Worm (Caenorhabditis elegans) whole organism, L1 larva: ENCODE results near the gene tub-1.

Experiments
- C04F5.9 ChIP-seq: sonication (generic microtip); optimal IDR thresholded peaks from 2 replicates; lab custom pipeline; 2016; ENCODE audit warnings: missing genetic modification characterization, missing compliant biosample characterization
- C16A3.4 ChIP-seq: fragments of 150-350 bp; optimal IDR thresholded peaks from 2 replicates; lab custom pipeline; 2014; ENCODE audit warnings: missing biosample characterization, missing genetic modification characterization
- C34B4.2 ChIP-seq: sonication (generic microtip); optimal IDR thresholded peaks from 2 replicates; lab custom pipeline; 2017; ENCODE audit warnings: mild to moderate bottlenecking, missing genetic modification characterization, missing compliant biosample characterization
- Y116A8C.19 ChIP-seq: sonication (generic microtip); optimal IDR thresholded peaks from 2 replicates; lab custom pipeline; 2016; ENCODE audit warnings: missing compliant biosample characterization, missing genetic modification characterization, borderline replicate concordance
- aly-2 ChIP-seq: fragments of 150-350 bp; optimal IDR thresholded peaks from 2 replicates; lab custom pipeline; 2014; ENCODE audit warnings: missing biosample characterization, missing genetic modification characterization
- ama-1 ChIP-seq: fragments of 150-350 bp; optimal IDR thresholded peaks from 2 replicates; lab custom pipeline; 2014
- ceh-63 ChIP-seq: fragments of 200-800 bp; sonication (Bioruptor generic); optimal IDR thresholded peaks from 2 replicates; lab custom pipeline; 2018; ENCODE audit warnings: mild to moderate bottlenecking, missing genetic modification characterization, missing compliant biosample characterization
- ceh-88 ChIP-seq: fragments of 200-800 bp; sonication (Bioruptor generic); IDR thresholded peaks from 2 replicates; pipeline ENCODE4 v1.3.6; 2022; ENCODE audit warnings: missing genetic modification characterization, missing compliant biosample characterization
- ceh-90 ChIP-seq: sonication (generic microtip); optimal IDR thresholded peaks from 2 replicates; lab custom pipeline; 2016; ENCODE audit warnings: missing genetic modification characterization, missing compliant biosample characterization
- ces-1 ChIP-seq: fragments of 150-350 bp; optimal IDR thresholded peaks from 2 replicates; lab custom pipeline; 2014; ENCODE audit warnings: missing biosample characterization, missing genetic modification reagents, missing genetic modification characterization
- dpl-1 ChIP-seq, 3 experiments: fragments of 150-350 bp in 2 of 3; sonication (generic microtip) in 1 of 3; optimal IDR thresholded peaks; 2 replicates each; lab custom pipeline; 2014 to 2017; ENCODE audit warnings: missing biosample characterization in 3 of 3, missing genetic modification characterization in 3 of 3, missing genetic modification reagents in 3 of 3
- dsc-1 ChIP-seq: sonication (generic microtip); optimal IDR thresholded peaks from 2 replicates; lab custom pipeline; 2016; ENCODE audit warnings: mild to moderate bottlenecking, missing genetic modification characterization, missing compliant biosample characterization
- efl-1 ChIP-seq, 4 experiments: fragments of 150-350 bp; optimal IDR thresholded peaks in 3 of 4; peaks in 1 of 4; 1 replicate in 1 of 4; 2 replicates in 3 of 4; lab custom pipeline; 2014; ENCODE audit warnings: missing biosample characterization in 2 of 4, missing genetic modification characterization in 2 of 4, missing genetic modification reagents in 2 of 4
- egl-13 ChIP-seq: sonication (generic microtip); optimal IDR thresholded peaks from 2 replicates; lab custom pipeline; 2016; ENCODE audit warnings: missing genotype, missing genetic modification reagents, missing genetic modification characterization, missing compliant biosample characterization
- fkh-10 ChIP-seq: sonication (generic microtip); optimal IDR thresholded peaks from 2 replicates; lab custom pipeline; 2017; ENCODE audit warnings: missing biosample characterization, missing genetic modification reagents, missing genetic modification characterization
- fkh-4 ChIP-seq: sonication (generic microtip); optimal IDR thresholded peaks from 2 replicates; lab custom pipeline; 2016; ENCODE audit warnings: missing compliant biosample characterization, missing genetic modification characterization, borderline replicate concordance
- fkh-8 ChIP-seq: sonication (generic microtip); optimal IDR thresholded peaks from 2 replicates; lab custom pipeline; 2016; ENCODE audit warnings: mild to moderate bottlenecking, missing genetic modification characterization, missing compliant biosample characterization
- fos-1 ChIP-seq: fragments of 150-350 bp; optimal IDR thresholded peaks from 2 replicates; lab custom pipeline; 2014; ENCODE audit warnings: missing biosample characterization, missing genetic modification characterization
- hlh-4 ChIP-seq: sonication (generic microtip); optimal IDR thresholded peaks from 2 replicates; lab custom pipeline; 2016; ENCODE audit warnings: mild to moderate bottlenecking, missing genetic modification characterization, missing compliant biosample characterization
- irx-1 ChIP-seq: sonication (generic microtip); optimal IDR thresholded peaks from 2 replicates; lab custom pipeline; 2016; ENCODE audit warnings: missing genetic modification characterization, missing compliant biosample characterization
- lsy-2 ChIP-seq, 2 experiments: fragments of 150-350 bp; optimal IDR thresholded peaks; 2 replicates each; lab custom pipeline; 2014; ENCODE audit warnings: missing biosample characterization in 2 of 2, missing genetic modification characterization in 2 of 2
- mdl-1 ChIP-seq, 2 experiments: fragments of 150-350 bp; optimal IDR thresholded peaks; 2 replicates each; lab custom pipeline; 2014 to 2017; ENCODE audit warnings: missing biosample characterization in 2 of 2, missing genetic modification characterization in 2 of 2, inconsistent platforms in 1 of 2
- mep-1 ChIP-seq: fragments of 150-350 bp; optimal IDR thresholded peaks from 2 replicates; lab custom pipeline; 2014; ENCODE audit warnings: missing biosample characterization, missing genetic modification characterization
- nhr-12 ChIP-seq: sonication (generic microtip); optimal IDR thresholded peaks from 2 replicates; lab custom pipeline; 2017; ENCODE audit warnings: missing biosample characterization, missing genetic modification characterization
- nhr-19 ChIP-seq: fragments of 200-800 bp; sonication (Bioruptor generic); conservative IDR thresholded peaks from 2 replicates; pipeline ENCODE4 v1.3.6; 2022; ENCODE audit warnings: missing genetic modification characterization, missing compliant biosample characterization
- nhr-237 ChIP-seq: fragments of 150-350 bp; optimal IDR thresholded peaks from 2 replicates; lab custom pipeline; 2014; ENCODE audit warnings: missing biosample characterization, missing genetic modification characterization
- nhr-28 ChIP-seq: fragments of 150-350 bp; optimal IDR thresholded peaks from 2 replicates; lab custom pipeline; 2014; ENCODE audit warnings: missing biosample characterization, missing genetic modification characterization
- nhr-76 ChIP-seq: sonication (generic microtip); optimal IDR thresholded peaks from 2 replicates; lab custom pipeline; 2017; ENCODE audit warnings: missing biosample characterization, missing genetic modification characterization
- nhr-85 ChIP-seq: sonication (generic microtip); peaks from one replicate; lab custom pipeline; 2016; ENCODE audit warnings: missing genetic modification characterization, inconsistent platforms, missing compliant biosample characterization
- nhr-90 ChIP-seq: sonication (generic microtip); optimal IDR thresholded peaks from 2 replicates; lab custom pipeline; 2016; ENCODE audit warnings: mild to moderate bottlenecking, missing genetic modification characterization, missing compliant biosample characterization; ENCODE audit not compliant: poor library complexity
- pqm-1 ChIP-seq: sonication (generic microtip); optimal IDR thresholded peaks from 3 replicates; lab custom pipeline; 2017; ENCODE audit warnings: missing biosample characterization, missing genetic modification characterization
- rnt-1 ChIP-seq: sonication (generic microtip); optimal IDR thresholded peaks from 2 replicates; lab custom pipeline; 2016; ENCODE audit warnings: mild to moderate bottlenecking, missing genetic modification characterization, moderate library complexity, missing compliant biosample characterization
- snu-23 ChIP-seq: sonication (generic microtip); optimal IDR thresholded peaks from 2 replicates; lab custom pipeline; 2016; ENCODE audit warnings: missing genetic modification characterization, missing compliant biosample characterization
- sptf-1 ChIP-seq: fragments of 150-350 bp; optimal IDR thresholded peaks from 2 replicates; lab custom pipeline; 2014; ENCODE audit warnings: missing biosample characterization, missing genetic modification characterization
- sup-37 ChIP-seq: fragments of 200-800 bp; sonication (Bioruptor generic); optimal IDR thresholded peaks from 2 replicates; lab custom pipeline; 2018; ENCODE audit warnings: mild to moderate bottlenecking, missing genetic modification characterization, missing compliant biosample characterization
- tbx-2 ChIP-seq: sonication (generic microtip); optimal IDR thresholded peaks from 2 replicates; lab custom pipeline; 2016; ENCODE audit warnings: missing genetic modification characterization, missing compliant biosample characterization
- tlp-1 ChIP-seq: fragments of 150-350 bp; optimal IDR thresholded peaks from 2 replicates; lab custom pipeline; 2014; ENCODE audit warnings: missing biosample characterization, missing genetic modification characterization
- unc-130 ChIP-seq: fragments of 150-350 bp; optimal IDR thresholded peaks from 2 replicates; lab custom pipeline; 2017; ENCODE audit warnings: missing biosample characterization, missing genetic modification characterization, inconsistent platforms
- unc-86 ChIP-seq: sonication (generic microtip); optimal IDR thresholded peaks from 2 replicates; lab custom pipeline; 2016; ENCODE audit warnings: missing genetic modification characterization, missing compliant biosample characterization
- vab-15 ChIP-seq: sonication (generic microtip); optimal IDR thresholded peaks from 2 replicates; lab custom pipeline; 2017; ENCODE audit warnings: missing genotype, mild to moderate bottlenecking, missing genetic modification characterization, missing compliant biosample characterization
- zip-4 ChIP-seq: fragments of 200-800 bp; sonication (Bioruptor generic); optimal IDR thresholded peaks from 2 replicates; lab custom pipeline; 2018; ENCODE audit warnings: mild to moderate bottlenecking, missing genetic modification characterization, moderate library complexity, missing compliant biosample characterization
- ztf-11 ChIP-seq, 2 experiments: sonication (generic microtip); optimal IDR thresholded peaks; 2 replicates each; lab custom pipeline; 2016 to 2017; ENCODE audit warnings: missing genetic modification characterization in 2 of 2, missing biosample characterization in 1 of 2, missing compliant biosample characterization in 1 of 2
- ztf-4 ChIP-seq: fragments of 150-350 bp; optimal IDR thresholded peaks from 2 replicates; lab custom pipeline; 2014; ENCODE audit warnings: missing biosample characterization, missing genetic modification characterization

The tub-1 gene

ce11 chrII:8128273-8129039 lies 28.3 kb downstream of the tub-1 start (continued):
- TF ChIP-seq fkh-8 (tag; lab: Kevin White, UChicago): peak; percentile 15
- peak; percentile 90 for TF ChIP-seq unc-130 (tag; lab: Kevin White, UChicago)
- no peak; the same call in 1 of the 2 replicates for TF ChIP-seq ceh-88 (GFP tag; lab: Robert Waterston, UW)
- peak; percentile 50 for TF ChIP-seq tbx-2 (tag; lab: Kevin White, UChicago)
- TF ChIP-seq sup-37 (GFP tag; lab: Kevin White, UChicago): no peak
- peak; percentile 46 for TF ChIP-seq egl-13
- TF ChIP-seq pqm-1: no peak
- peak in 1 of 2 experiments; percentile 80 for TF ChIP-seq mdl-1 (tag; optimal IDR thresholded peaks at IDR 0.05; lab: Kevin White, UChicago)
- TF ChIP-seq nhr-19 (GFP tag; lab: Robert Waterston, UW): peak; percentile 76
- peak; percentile 30 for TF ChIP-seq ceh-90
- no peak for TF ChIP-seq nhr-76 (tag; lab: Kevin White, UChicago)
- TF ChIP-seq nhr-85 (tag; lab: Kevin White, UChicago): peak; percentile 92
- no peak for TF ChIP-seq fos-1 (tag; lab: Kevin White, UChicago)
- peak; percentile 87 for TF ChIP-seq snu-23
- TF ChIP-seq mep-1 (tag; lab: Kevin White, UChicago): peak; percentile 21
- no peak for TF ChIP-seq fkh-4 (tag; lab: Kevin White, UChicago)
- TF ChIP-seq ceh-63 (GFP tag; lab: Kevin White, UChicago): no peak
- peak; percentile 41 for TF ChIP-seq nhr-90 (tag; lab: Kevin White, UChicago)
- peak; percentile 78 for TF ChIP-seq rnt-1 (tag; lab: Kevin White, UChicago)
- no peak for TF ChIP-seq nhr-12 (tag; lab: Kevin White, UChicago)
- peak; percentile 3 for TF ChIP-seq unc-86 (tag; lab: Kevin White, UChicago)
- TF ChIP-seq ztf-4 (tag; lab: Kevin White, UChicago): peak; percentile 57
- no peak for TF ChIP-seq hlh-4 (tag; lab: Kevin White, UChicago)
- TF ChIP-seq tlp-1 (tag; lab: Kevin White, UChicago): no peak
- no peak for TF ChIP-seq nhr-28 (tag; lab: Kevin White, UChicago)
- TF ChIP-seq zip-4: no peak
- TF ChIP-seq C04F5.9 (tag; lab: Kevin White, UChicago): no peak
- TF ChIP-seq dpl-1 (GFP tag; optimal IDR thresholded peaks at IDR 0.05; lab: Kevin White, UChicago): peak; percentile 0 to 53 (median 17)
- peak; percentile 29 for TF ChIP-seq C16A3.4
- TF ChIP-seq ama-1 (lab: Kevin White, UChicago): no peak
- peak; percentile 69 to 76 for TF ChIP-seq lsy-2 (tag; optimal IDR thresholded peaks at IDR 0.05; lab: Kevin White, UChicago)
- TF ChIP-seq sptf-1 (tag; lab: Kevin White, UChicago): no peak
- no peak for TF ChIP-seq fkh-10 (GFP tag; lab: Kevin White, UChicago)
- peak; percentile 15 for TF ChIP-seq dsc-1 (tag; lab: Kevin White, UChicago)
- no peak for TF ChIP-seq C34B4.2 (tag; lab: Kevin White, UChicago)
- TF ChIP-seq irx-1: peak; percentile 30
- TF ChIP-seq nhr-237 (tag; lab: Kevin White, UChicago): no peak
- TF ChIP-seq ztf-11 (tag; optimal IDR thresholded peaks at IDR 0.05; lab: Kevin White, UChicago): peak in 1 of 2 experiments; percentile 12
- no peak for TF ChIP-seq Y116A8C.19 (tag; lab: Kevin White, UChicago)
- no peak for TF ChIP-seq vab-15 (tag; lab: Kevin White, UChicago)
- TF ChIP-seq aly-2 (tag; lab: Kevin White, UChicago): no peak

- TF ChIP-seq ces-1 (no peak), efl-1 (optimal IDR thresholded peaks at IDR 0.05; lab: Kevin White, UChicago) (no peak), efl-1 (GFP tag; optimal IDR thresholded peaks at IDR 0.05 in 1 of 2; lab: Kevin White, UChicago) (peak in 1 of 2 experiments; percentile 74)
Observed at ce11 chrII:8127794-8128193, 29.0 kb downstream of the tub-1 start.
